Fruit fly (Drosophila melanogaster): ENCODE data around the gene Ir7c.

Gene Ir7c

dm6 chrX:7901153-7902038 lies 27.2 kb downstream of the Ir7c start, which contains the start of the genes RpS6 and bys (continued):
- TF ChIP-seq Xrp1 (GFP tag; IDR thresholded peaks at IDR 0.05) (no peak), CG9932 (GFP tag; IDR thresholded peaks at IDR 0.05) (peak; percentile 74), CG17385 (GFP tag; optimal IDR thresholded peaks at IDR 0.05) (peak; percentile 63), Taf1 (GFP tag; IDR thresholded peaks at IDR 0.05) (no peak; the same call in 1 of the 2 replicates), pzg (GFP tag; optimal IDR thresholded peaks at IDR 0.05) (peak; percentile 58), pfk (GFP tag; optimal IDR thresholded peaks at IDR 0.05) (peak; percentile 57), tup (GFP tag; optimal IDR thresholded peaks at IDR 0.05) (peak; percentile 27), CG8359 (GFP tag; optimal IDR thresholded peaks at IDR 0.05; ENCODE audit: borderline replicate concordance) (no peak), Ssrp (tag; optimal IDR thresholded peaks at IDR 0.05) (no peak), CG12071 (GFP tag; optimal IDR thresholded peaks at IDR 0.05) (peak; percentile 55), E2f1 (GFP tag; IDR thresholded peaks at IDR 0.05) (peak; percentile 12; the same call in 1 of the 2 replicates), CG16863 (GFP tag; optimal IDR thresholded peaks at IDR 0.05) (no peak), CG2875 (GFP tag; optimal IDR thresholded peaks at IDR 0.05) (peak; percentile 55), sc (optimal IDR thresholded peaks at IDR 0.05) (no peak), sc (GFP tag; optimal IDR thresholded peaks at IDR 0.05) (no peak), CG13296 (GFP tag; optimal IDR thresholded peaks at IDR 0.05) (peak; percentile 66), knrl (GFP tag; IDR thresholded peaks at IDR 0.05; ENCODE audit: partially characterized antibody) (peak; percentile 83), lmd (GFP tag; IDR thresholded peaks at IDR 0.05) (peak; percentile 30; the same call in 1 of the 2 replicates), inv (GFP tag; IDR thresholded peaks at IDR 0.05; ENCODE audit: partially characterized antibody) (peak; percentile 77), lab (GFP tag; optimal IDR thresholded peaks at IDR 0.05) (peak; percentile 80), CG14965 (GFP tag; optimal IDR thresholded peaks at IDR 0.05; ENCODE audit: borderline replicate concordance) (no peak), Lhr (GFP tag; optimal IDR thresholded peaks at IDR 0.05) (peak; percentile 14), Side (GFP tag; optimal IDR thresholded peaks at IDR 0.05) (peak; percentile 23), crc (GFP tag; optimal IDR thresholded peaks at IDR 0.05) (no peak), oc (tag; optimal IDR thresholded peaks at IDR 0.05) (no peak), scrt (GFP tag; optimal IDR thresholded peaks at IDR 0.05) (peak; percentile 61), fru (optimal IDR thresholded peaks at IDR 0.05) (no peak), schlank (tag; optimal IDR thresholded peaks at IDR 0.05) (peak; percentile 64), CG2678 (tag; optimal IDR thresholded peaks at IDR 0.05) (peak; percentile 35), CG11695 (GFP tag; IDR thresholded peaks at IDR 0.05) (0 out of 3 replicates have a peak, but pooled peaks have one; percentile 31), Abd-B (GFP tag; optimal IDR thresholded peaks at IDR 0.05) (peak; percentile 13), CG13894 (tag; optimal IDR thresholded peaks at IDR 0.05) (peak; percentile 26), TFAM (GFP tag; optimal IDR thresholded peaks at IDR 0.05) (no peak), CG13287 (GFP tag; IDR thresholded peaks at IDR 0.05; ENCODE audit: partially characterized antibody) (peak; percentile 76), CG16815 (GFP tag; optimal IDR thresholded peaks at IDR 0.05) (peak; percentile 45), ssp (GFP tag; IDR thresholded peaks at IDR 0.05) (0 out of 2 replicates have a peak, but pooled peaks have one; percentile 19), CG7372 (GFP tag; IDR thresholded peaks at IDR 0.05) (no peak), Hr51 (GFP tag; optimal IDR thresholded peaks at IDR 0.05) (no peak), CG43689 (GFP tag; IDR thresholded peaks at IDR 0.05) (no peak), CG10209 (GFP tag; optimal IDR thresholded peaks at IDR 0.05) (peak; percentile 43), NC2α (GFP tag; optimal IDR thresholded peaks at IDR 0.05) (no peak), CG10462 (GFP tag; optimal IDR thresholded peaks at IDR 0.05) (no peak), Drgx (GFP tag; IDR thresholded peaks at IDR 0.05) (peak; percentile 49), sna (GFP tag; IDR thresholded peaks at IDR 0.05; ENCODE audit: partially characterized antibody) (0 out of 2 replicates have a peak, but pooled peaks have one; percentile 36), CG4360 (GFP tag; IDR thresholded peaks at IDR 0.05) (no peak), twi (tag; optimal IDR thresholded peaks at IDR 0.05) (no peak), CG8478 (optimal IDR thresholded peaks at IDR 0.05) (no peak), ab (GFP tag; optimal IDR thresholded peaks at IDR 0.05) (no peak)

All from whole organism, embryonic.